Worm (Caenorhabditis elegans) whole organism, L1 larva: Measurements from ENCODE around the gene rhgf-2.

ENCODE experiments used
- alr-1 ChIP-seq: fragments of 200-800 bp; sonication (Bioruptor generic); optimal IDR thresholded peaks from 2 replicates; lab custom pipeline; 2018; ENCODE audit warnings: borderline replicate concordance, mild to moderate bottlenecking, missing genetic modification characterization, missing compliant biosample characterization
- aly-2 ChIP-seq: fragments of 150-350 bp; optimal IDR thresholded peaks from 2 replicates; lab custom pipeline; 2014; ENCODE audit warnings: missing biosample characterization, missing genetic modification characterization
- ama-1 ChIP-seq: fragments of 150-350 bp; optimal IDR thresholded peaks from 2 replicates; lab custom pipeline; 2014
- blmp-1 ChIP-seq: fragments of 150-350 bp; optimal IDR thresholded peaks from 2 replicates; lab custom pipeline; 2014; ENCODE audit warnings: missing biosample characterization, missing genetic modification characterization
- ceh-63 ChIP-seq: fragments of 200-800 bp; sonication (Bioruptor generic); optimal IDR thresholded peaks from 2 replicates; lab custom pipeline; 2018; ENCODE audit warnings: mild to moderate bottlenecking, missing genetic modification characterization, missing compliant biosample characterization
- ceh-8 ChIP-seq: fragments of 200-800 bp; sonication (Bioruptor generic); optimal IDR thresholded peaks from 2 replicates; lab custom pipeline; 2018; ENCODE audit warnings: mild to moderate bottlenecking, missing genetic modification characterization, moderate library complexity, missing compliant biosample characterization
- ceh-82 ChIP-seq, 3 experiments: fragments of 150-350 bp in 1 of 3; sonication (generic microtip) in 2 of 3; optimal IDR thresholded peaks; 2 replicates each; lab custom pipeline; 2014 to 2017; ENCODE audit warnings: missing biosample characterization in 3 of 3, missing genetic modification characterization in 3 of 3
- ceh-88 ChIP-seq: fragments of 200-800 bp; sonication (Bioruptor generic); IDR thresholded peaks from 2 replicates; pipeline ENCODE4 v1.3.6; 2022; ENCODE audit warnings: missing genetic modification characterization, missing compliant biosample characterization
- ceh-90 ChIP-seq: sonication (generic microtip); optimal IDR thresholded peaks from 2 replicates; lab custom pipeline; 2016; ENCODE audit warnings: missing genetic modification characterization, missing compliant biosample characterization
- dsc-1 ChIP-seq: sonication (generic microtip); optimal IDR thresholded peaks from 2 replicates; lab custom pipeline; 2016; ENCODE audit warnings: mild to moderate bottlenecking, missing genetic modification characterization, missing compliant biosample characterization
- efl-1 ChIP-seq, 4 experiments: fragments of 150-350 bp; optimal IDR thresholded peaks in 3 of 4; peaks in 1 of 4; 1 replicate in 1 of 4; 2 replicates in 3 of 4; lab custom pipeline; 2014; ENCODE audit warnings: missing biosample characterization in 2 of 4, missing genetic modification characterization in 2 of 4, missing genetic modification reagents in 2 of 4
- egl-27 ChIP-seq, 2 experiments: fragments of 150-350 bp in 1 of 2; sonication (generic microtip); optimal IDR thresholded peaks; 3 replicates each; lab custom pipeline; 2017 to 2018; ENCODE audit warnings: missing biosample characterization in 2 of 2, missing genetic modification characterization in 2 of 2, missing genetic modification reagents in 2 of 2
- elt-2 ChIP-seq: sonication (generic microtip); optimal IDR thresholded peaks from 2 replicates; lab custom pipeline; 2016; ENCODE audit warnings: missing genetic modification characterization, mild to moderate bottlenecking, inconsistent platforms, missing compliant biosample characterization, missing genetic modification reagents
- elt-3 ChIP-seq, 6 experiments: fragments of 150-350 bp in 1 of 6; sonication (generic microtip); optimal IDR thresholded peaks; 2 replicates each; lab custom pipeline; 2017 to 2018; ENCODE audit warnings: missing biosample characterization in 6 of 6, missing genetic modification characterization in 6 of 6, inconsistent platforms in 1 of 6
- fkh-10 ChIP-seq: sonication (generic microtip); optimal IDR thresholded peaks from 2 replicates; lab custom pipeline; 2017; ENCODE audit warnings: missing biosample characterization, missing genetic modification reagents, missing genetic modification characterization
- fkh-8 ChIP-seq: sonication (generic microtip); optimal IDR thresholded peaks from 2 replicates; lab custom pipeline; 2016; ENCODE audit warnings: mild to moderate bottlenecking, missing genetic modification characterization, missing compliant biosample characterization
- grh-1 ChIP-seq: fragments of 200-800 bp; sonication (Bioruptor generic); IDR thresholded peaks from 2 replicates; pipeline ENCODE4 v1.3.6; 2022; ENCODE audit warnings: missing genetic modification reagents, missing genetic modification characterization, missing compliant biosample characterization
- jun-1 ChIP-seq: fragments of 150-350 bp; optimal IDR thresholded peaks from 2 replicates; lab custom pipeline; 2014; ENCODE audit warnings: missing biosample characterization, missing genetic modification reagents, missing genetic modification characterization
- lin-39 ChIP-seq: fragments of 150-350 bp; optimal IDR thresholded peaks from 2 replicates; lab custom pipeline; 2014; ENCODE audit warnings: missing biosample characterization, missing genetic modification reagents, missing genetic modification characterization
- mab-9 ChIP-seq: fragments of 200-800 bp; sonication (Bioruptor generic); IDR thresholded peaks from 2 replicates; pipeline ENCODE4 v1.3.6; 2022; ENCODE audit warnings: missing genetic modification reagents, missing genetic modification characterization, missing compliant biosample characterization
- nhr-19 ChIP-seq: fragments of 200-800 bp; sonication (Bioruptor generic); conservative IDR thresholded peaks from 2 replicates; pipeline ENCODE4 v1.3.6; 2022; ENCODE audit warnings: missing genetic modification characterization, missing compliant biosample characterization
- nhr-28 ChIP-seq: fragments of 150-350 bp; optimal IDR thresholded peaks from 2 replicates; lab custom pipeline; 2014; ENCODE audit warnings: missing biosample characterization, missing genetic modification characterization
- nhr-47 ChIP-seq: sonication (generic microtip); optimal IDR thresholded peaks from 2 replicates; lab custom pipeline; 2016; ENCODE audit warnings: mild to moderate bottlenecking, missing genetic modification characterization, moderate library complexity, missing compliant biosample characterization
- nhr-84 ChIP-seq: sonication (generic microtip); optimal IDR thresholded peaks from 2 replicates; lab custom pipeline; 2017; ENCODE audit warnings: missing biosample characterization, missing genetic modification characterization
- nhr-85 ChIP-seq: sonication (generic microtip); peaks from one replicate; lab custom pipeline; 2016; ENCODE audit warnings: missing genetic modification characterization, inconsistent platforms, missing compliant biosample characterization
- nhr-90 ChIP-seq: sonication (generic microtip); optimal IDR thresholded peaks from 2 replicates; lab custom pipeline; 2016; ENCODE audit warnings: mild to moderate bottlenecking, missing genetic modification characterization, missing compliant biosample characterization; ENCODE audit not compliant: poor library complexity
- pax-3 ChIP-seq: fragments of 200-800 bp; sonication (Bioruptor generic); optimal IDR thresholded peaks from 2 replicates; lab custom pipeline; 2018; ENCODE audit warnings: mild to moderate bottlenecking, missing genetic modification characterization, moderate library complexity, missing compliant biosample characterization
- rnt-1 ChIP-seq: sonication (generic microtip); optimal IDR thresholded peaks from 2 replicates; lab custom pipeline; 2016; ENCODE audit warnings: mild to moderate bottlenecking, missing genetic modification characterization, moderate library complexity, missing compliant biosample characterization
- skn-1 ChIP-seq: fragments of 150-350 bp; optimal IDR thresholded peaks from 2 replicates; lab custom pipeline; 2014; ENCODE audit warnings: missing biosample characterization, missing genetic modification characterization
- sox-4 ChIP-seq: sonication (generic microtip); optimal IDR thresholded peaks from 2 replicates; lab custom pipeline; 2016; ENCODE audit warnings: missing genetic modification characterization, missing compliant biosample characterization
- sptf-1 ChIP-seq: fragments of 150-350 bp; optimal IDR thresholded peaks from 2 replicates; lab custom pipeline; 2014; ENCODE audit warnings: missing biosample characterization, missing genetic modification characterization
- tbx-2 ChIP-seq: sonication (generic microtip); optimal IDR thresholded peaks from 2 replicates; lab custom pipeline; 2016; ENCODE audit warnings: missing genetic modification characterization, missing compliant biosample characterization
- tlp-1 ChIP-seq: fragments of 150-350 bp; optimal IDR thresholded peaks from 2 replicates; lab custom pipeline; 2014; ENCODE audit warnings: missing biosample characterization, missing genetic modification characterization
- unc-130 ChIP-seq: fragments of 150-350 bp; optimal IDR thresholded peaks from 2 replicates; lab custom pipeline; 2017; ENCODE audit warnings: missing biosample characterization, missing genetic modification characterization, inconsistent platforms
- unc-30 ChIP-seq: sonication (generic microtip); optimal IDR thresholded peaks from 2 replicates; lab custom pipeline; 2017; ENCODE audit warnings: missing biosample characterization, missing genetic modification characterization
- unc-62 ChIP-seq: fragments of 150-350 bp; optimal IDR thresholded peaks from 2 replicates; lab custom pipeline; 2014; ENCODE audit warnings: missing biosample characterization, missing genetic modification reagents, missing genetic modification characterization
- zag-1 ChIP-seq: fragments of 150-350 bp; optimal IDR thresholded peaks from 2 replicates; lab custom pipeline; 2014; ENCODE audit warnings: missing biosample characterization, missing genetic modification characterization
- zip-4 ChIP-seq: fragments of 200-800 bp; sonication (Bioruptor generic); optimal IDR thresholded peaks from 2 replicates; lab custom pipeline; 2018; ENCODE audit warnings: mild to moderate bottlenecking, missing genetic modification characterization, moderate library complexity, missing compliant biosample characterization
- ztf-11 ChIP-seq, 2 experiments: sonication (generic microtip); optimal IDR thresholded peaks; 2 replicates each; lab custom pipeline; 2016 to 2017; ENCODE audit warnings: missing genetic modification characterization in 2 of 2, missing biosample characterization in 1 of 2, missing compliant biosample characterization in 1 of 2

Gene rhgf-2

DNA sequence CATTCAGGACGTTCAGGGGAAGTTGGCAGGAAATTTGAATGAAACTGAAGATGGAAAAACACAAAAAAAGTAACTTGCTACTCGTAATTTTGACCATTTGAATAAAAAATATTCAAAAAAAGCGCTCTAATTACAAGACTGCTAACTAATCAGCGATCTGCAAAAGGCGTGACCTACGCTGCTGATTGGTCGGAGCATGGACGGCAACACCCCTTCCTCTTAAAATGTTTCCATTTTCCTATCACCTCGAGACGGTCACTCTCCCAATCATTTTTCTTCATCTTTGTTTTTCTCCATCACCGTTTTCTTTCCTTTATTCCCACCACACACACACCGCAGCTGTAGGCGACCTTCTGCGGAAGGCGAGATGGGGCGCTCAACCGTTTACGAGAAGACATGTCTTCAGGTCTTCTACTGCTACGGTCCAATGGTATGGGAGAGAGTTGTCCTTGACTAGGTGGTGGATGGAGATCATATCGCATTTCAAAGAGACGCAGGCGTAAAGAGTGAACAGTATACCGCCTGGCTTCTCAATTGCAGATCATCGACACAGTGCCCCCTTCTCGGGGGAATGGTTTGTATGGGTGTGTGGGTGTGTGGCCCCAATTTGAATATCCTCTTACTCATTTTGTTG, 51.0 kb downstream of the rhgf-2 start (continued):
- no peak for TF ChIP-seq egl-27 (tag; optimal IDR thresholded peaks at IDR 0.05; lab: Kevin White, UChicago)
- no peak for TF ChIP-seq ama-1 (lab: Kevin White, UChicago)
- peak; percentile 22 for TF ChIP-seq rnt-1 (tag; lab: Kevin White, UChicago)
- TF ChIP-seq nhr-19 (GFP tag; lab: Robert Waterston, UW), result 0 out of 2 replicates have a peak, but pooled peaks have one; percentile 15
- TF ChIP-seq mab-9 (GFP tag; lab: Robert Waterston, UW), result no peak
- TF ChIP-seq nhr-47 (tag; lab: Kevin White, UChicago), result peak; percentile 31
- TF ChIP-seq jun-1 (tag; lab: Kevin White, UChicago), result no peak
- no peak for TF ChIP-seq zip-4 (GFP tag; lab: Kevin White, UChicago)
- TF ChIP-seq elt-2 (tag; lab: Kevin White, UChicago), result no peak
- no peak for TF ChIP-seq skn-1 (tag; lab: Kevin White, UChicago)
- peak; percentile 89 for TF ChIP-seq nhr-85 (tag; lab: Kevin White, UChicago)
- 0 out of 2 replicates have a peak, but pooled peaks have one; percentile 26 for TF ChIP-seq grh-1 (GFP tag; lab: Robert Waterston, UW)
- TF ChIP-seq tlp-1 (tag; lab: Kevin White, UChicago), result no peak
- TF ChIP-seq ceh-90 (tag; lab: Kevin White, UChicago), result no peak

DNA sequence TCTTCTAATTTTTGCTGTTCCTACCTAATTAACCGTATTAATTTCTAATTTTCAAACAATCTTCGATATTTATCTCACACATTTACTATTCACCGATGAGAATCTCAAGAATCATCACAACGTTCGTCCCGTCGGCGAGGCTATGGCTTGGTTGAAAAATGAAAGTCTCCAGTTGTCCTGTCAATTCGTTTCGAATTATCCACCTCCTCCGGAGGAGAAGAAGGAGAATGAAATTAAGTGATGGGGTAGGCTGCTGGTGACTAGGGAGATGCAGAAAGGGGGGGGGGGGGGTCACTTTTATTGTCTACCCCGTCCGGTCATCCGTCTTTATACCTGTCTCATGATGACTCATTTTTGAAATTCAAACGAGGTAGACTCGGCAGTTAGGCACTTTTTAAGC, 52.3 kb downstream of the rhgf-2 start:
- peak; percentile 74 for TF ChIP-seq blmp-1 (tag; lab: Kevin White, UChicago)
- no peak for TF ChIP-seq unc-30 (tag; lab: Kevin White, UChicago)
- TF ChIP-seq, all 84 proteins: peak for 1

- TF ChIP-seq efl-1 (optimal IDR thresholded peaks at IDR 0.05; lab: Kevin White, UChicago), result no peak
- peak in 1 of 2 experiments; percentile 1 for TF ChIP-seq efl-1 (GFP tag; optimal IDR thresholded peaks at IDR 0.05 in 1 of 2; lab: Kevin White, UChicago)
- no peak for TF ChIP-seq tbx-2 (tag; lab: Kevin White, UChicago)
Observed at ce11 chrII:4155112-4155823, 54.7 kb downstream of the rhgf-2 start, which contains the start of gene R03H10.2. R03H10.2 (plus strand) TSS chrII:4155773.

- TF ChIP-seq nhr-84 (tag; lab: Kevin White, UChicago) (no peak), dsc-1 (tag; lab: Kevin White, UChicago) (peak; percentile 91), sox-4 (tag; lab: Kevin White, UChicago) (peak; percentile 36), fkh-8 (tag; lab: Kevin White, UChicago) (peak; percentile 51)
Observed at ce11 chrII:4157817-4158216, 57.2 kb downstream of the rhgf-2 start.

ce11 chrII:4159570-4159969, 59.0 kb downstream of the rhgf-2 start:
- no peak for TF ChIP-seq alr-1 (tag; lab: Kevin White, UChicago)
- no peak for TF ChIP-seq unc-62 (GFP tag; lab: Kevin White, UChicago)
- no peak for TF ChIP-seq nhr-90 (tag; lab: Kevin White, UChicago)
- TF ChIP-seq fkh-10, result no peak
- no peak for TF ChIP-seq nhr-28
- TF ChIP-seq elt-3 (tag; optimal IDR thresholded peaks at IDR 0.05; lab: Kevin White, UChicago), result no peak
- TF ChIP-seq sptf-1 (tag; lab: Kevin White, UChicago), result no peak
- TF ChIP-seq pax-3, result no peak
- no peak for TF ChIP-seq ceh-88 (GFP tag; lab: Robert Waterston, UW)
- no peak for TF ChIP-seq ceh-63 (GFP tag; lab: Kevin White, UChicago)
- TF ChIP-seq zag-1 (tag; lab: Kevin White, UChicago), result no peak
- no peak for TF ChIP-seq ceh-82 (tag; optimal IDR thresholded peaks at IDR 0.05; lab: Kevin White, UChicago)
- no peak for TF ChIP-seq lin-39 (tag; lab: Kevin White, UChicago)
- no peak for TF ChIP-seq skn-1 (tag; lab: Kevin White, UChicago)
- no peak for TF ChIP-seq ztf-11 (tag; optimal IDR thresholded peaks at IDR 0.05; lab: Kevin White, UChicago)
- no peak for TF ChIP-seq aly-2 (tag; lab: Kevin White, UChicago)
- no peak for TF ChIP-seq unc-130 (tag; lab: Kevin White, UChicago)
- TF ChIP-seq ceh-8, result no peak
